Worm (Caenorhabditis elegans): ENCODE data around the gene R07B7.9.

The R07B7.9 gene

ce11 chrV:12074886-12075285 lies 5.3 kb downstream of the R07B7.9 start, which contains the start of gene R07B7.6:
R07B7.6 (minus strand) TSS chrV:12074986.
- TF ChIP-seq sma-9 (GFP tag; optimal IDR thresholded peaks at IDR 0.05) (no peak), sma-9 (tag; optimal IDR thresholded peaks at IDR 0.05) (no peak), F13H6.1 (tag; optimal IDR thresholded peaks at IDR 0.05) (no peak), lin-39 (tag; optimal IDR thresholded peaks at IDR 0.05) (no peak), egl-27 (tag; optimal IDR thresholded peaks at IDR 0.05) (no peak), nhr-237 (tag; optimal IDR thresholded peaks at IDR 0.05) (no peak), ceh-82 (tag; optimal IDR thresholded peaks at IDR 0.05) (no peak), skn-1 (tag; optimal IDR thresholded peaks at IDR 0.05) (no peak), nhr-25 (tag; optimal IDR thresholded peaks at IDR 0.05) (no peak), unc-55 (GFP tag; optimal IDR thresholded peaks at IDR 0.05) (no peak)

ce11 chrV:12071483-12071882 lies 8.7 kb downstream of the R07B7.9 start:
- no peak for TF ChIP-seq unc-62 (GFP tag; optimal IDR thresholded peaks at IDR 0.05)
- TF ChIP-seq ama-1 (optimal IDR thresholded peaks at IDR 0.05) = no peak
- TF ChIP-seq nhr-11 (tag; optimal IDR thresholded peaks at IDR 0.05) = no peak
- peak; percentile 34 for TF ChIP-seq nhr-129 (tag; optimal IDR thresholded peaks at IDR 0.05)
- TF ChIP-seq ceh-82 (tag; optimal IDR thresholded peaks at IDR 0.05) = no peak
- no peak for TF ChIP-seq lsy-2 (tag; optimal IDR thresholded peaks at IDR 0.05)
- no peak for TF ChIP-seq ztf-4 (tag; optimal IDR thresholded peaks at IDR 0.05)
- TF ChIP-seq lin-13 (GFP tag; optimal IDR thresholded peaks at IDR 0.05) = no peak
- TF ChIP-seq fos-1 (tag; optimal IDR thresholded peaks at IDR 0.05) = peak; percentile 33
- no peak for TF ChIP-seq ztf-11 (tag; optimal IDR thresholded peaks at IDR 0.05)
- TF ChIP-seq nhr-21 (tag; optimal IDR thresholded peaks at IDR 0.05) = peak; percentile 54
- no peak for TF ChIP-seq zag-1 (tag; optimal IDR thresholded peaks at IDR 0.05)
- TF ChIP-seq alr-1 (tag; optimal IDR thresholded peaks at IDR 0.05) = no peak
- no peak for TF ChIP-seq nhr-77 (tag; optimal IDR thresholded peaks at IDR 0.05)
- peak; percentile 27 to 34 for TF ChIP-seq mdl-1 (tag; optimal IDR thresholded peaks at IDR 0.05)
- TF ChIP-seq crh-2 (tag; optimal IDR thresholded peaks at IDR 0.05) = peak; percentile 43
- TF ChIP-seq Y55F3AM.14 (GFP tag; optimal IDR thresholded peaks at IDR 0.05) = no peak
- no peak for TF ChIP-seq unc-55 (GFP tag; optimal IDR thresholded peaks at IDR 0.05)
- no peak for TF ChIP-seq dmd-4 (tag; optimal IDR thresholded peaks at IDR 0.05)
- TF ChIP-seq sem-4 (tag; optimal IDR thresholded peaks at IDR 0.05) = no peak
- no peak for TF ChIP-seq ztf-1 (GFP tag; conservative IDR thresholded peaks at IDR 0.05)
- TF ChIP-seq sma-9 (GFP tag; optimal IDR thresholded peaks at IDR 0.05) = peak; percentile 60
- no peak for TF ChIP-seq sma-9 (tag; optimal IDR thresholded peaks at IDR 0.05)
- no peak for TF ChIP-seq lin-11 (tag; optimal IDR thresholded peaks at IDR 0.05)
- TF ChIP-seq elt-3 (tag; optimal IDR thresholded peaks at IDR 0.05) = no peak
- peak; percentile 44 for TF ChIP-seq nhr-25 (tag; optimal IDR thresholded peaks at IDR 0.05)
- TF ChIP-seq aly-2 (tag; optimal IDR thresholded peaks at IDR 0.05) = no peak
- no peak for TF ChIP-seq skn-1 (tag; optimal IDR thresholded peaks at IDR 0.05)
- TF ChIP-seq elt-1 (tag; optimal IDR thresholded peaks at IDR 0.05) = no peak
- TF ChIP-seq ZK546.5 (tag; optimal IDR thresholded peaks at IDR 0.05) = no peak
- TF ChIP-seq nhr-237 (tag; optimal IDR thresholded peaks at IDR 0.05) = no peak
- TF ChIP-seq egl-27 (tag; optimal IDR thresholded peaks at IDR 0.05) = no peak
- no peak for TF ChIP-seq nhr-12 (tag; optimal IDR thresholded peaks at IDR 0.05)
- no peak for TF ChIP-seq snpc-4 (tag; optimal IDR thresholded peaks at IDR 0.05)
- no peak for TF ChIP-seq C34F6.9 (tag; optimal IDR thresholded peaks at IDR 0.05)
- TF ChIP-seq R02D3.7 (tag; optimal IDR thresholded peaks at IDR 0.05) = no peak
- no peak for TF ChIP-seq nhr-23 (tag; optimal IDR thresholded peaks at IDR 0.05)
- TF ChIP-seq lin-39 (tag; optimal IDR thresholded peaks at IDR 0.05) = no peak
- no peak for TF ChIP-seq gmeb-1 (tag; optimal IDR thresholded peaks at IDR 0.05)
- no peak for TF ChIP-seq nhr-6 (tag; optimal IDR thresholded peaks at IDR 0.05)
- TF ChIP-seq sma-3 (GFP tag; optimal IDR thresholded peaks at IDR 0.05) = peak; percentile 29
- no peak for TF ChIP-seq unc-39 (tag; optimal IDR thresholded peaks at IDR 0.05)
- no peak for TF ChIP-seq F13H6.1 (tag; optimal IDR thresholded peaks at IDR 0.05)
- TF ChIP-seq nhr-10 (tag; optimal IDR thresholded peaks at IDR 0.05) = no peak
- peak; percentile 43 for TF ChIP-seq blmp-1 (tag; optimal IDR thresholded peaks at IDR 0.05; ENCODE audit: insufficient read depth)
- TF ChIP-seq mbf-1 (tag; optimal IDR thresholded peaks at IDR 0.05) = no peak
- TF ChIP-seq mab-5 (tag; optimal IDR thresholded peaks at IDR 0.05) = no peak
- no peak for TF ChIP-seq peb-1 (tag; optimal IDR thresholded peaks at IDR 0.05)
- no peak for TF ChIP-seq ceh-16 (tag; optimal IDR thresholded peaks at IDR 0.05)

All from whole organism, L2 larva.